Fruit fly (Drosophila melanogaster) whole organism, wandering third instar larva: Measurements from ENCODE around the gene CG32813.
A peak's percentile ranks its signal among the peaks of the same experiment; 100 is the strongest.

Experiments
- Abd-B ChIP-seq: fragments of >200 bp; optimal IDR thresholded peaks from 2 replicates; lab custom pipeline; 2017; ENCODE audit warnings: missing biosample characterization, missing genetic modification characterization
- CG32264 ChIP-seq: fragments of 200-800 bp; sonication (Bioruptor generic); optimal IDR thresholded peaks from 2 replicates; lab custom pipeline; 2016; ENCODE audit warnings: missing biosample characterization, missing genetic modification characterization
- CG9705 ChIP-seq: fragments of 200-800 bp; sonication (Bioruptor generic); optimal IDR thresholded peaks from 2 replicates; lab custom pipeline; 2018; ENCODE audit warnings: missing biosample characterization, mild to moderate bottlenecking, missing genetic modification characterization
- CrebA ChIP-seq: fragments of 200-800 bp; sonication (Bioruptor generic); optimal IDR thresholded peaks from 2 replicates; lab custom pipeline; 2016; ENCODE audit warnings: missing biosample characterization, mild to moderate bottlenecking, missing genetic modification characterization, borderline replicate concordance
- Dfd ChIP-seq: fragments of >200 bp; optimal IDR thresholded peaks from 2 replicates; lab custom pipeline; 2017; ENCODE audit warnings: missing biosample characterization, missing genetic modification characterization
- Dif ChIP-seq: fragments of 200-275, 200-300 bp; sonication (Bioruptor generic); optimal IDR thresholded peaks from 2 replicates; lab custom pipeline; 2018; ENCODE audit warnings: missing biosample characterization, missing genetic modification characterization; ENCODE audit not compliant: partially characterized antibody
- GATAd ChIP-seq: sonication (Bioruptor generic); optimal IDR thresholded peaks from 2 replicates; lab custom pipeline; 2016; ENCODE audit warnings: missing biosample characterization, missing genetic modification characterization
- HLH106 ChIP-seq: fragments of 200-800 bp; optimal IDR thresholded peaks from 3 replicates; lab custom pipeline; 2019; ENCODE audit warnings: missing biosample characterization, mild to moderate bottlenecking, missing genetic modification characterization, moderate library complexity
- Hnf4 ChIP-seq: fragments of 200-800 bp; sonication (Bioruptor generic); optimal IDR thresholded peaks from 2 replicates; lab custom pipeline; 2016; ENCODE audit warnings: missing biosample characterization, mild to moderate bottlenecking, missing genetic modification characterization
- Hr78 ChIP-seq: fragments of >200 bp; optimal IDR thresholded peaks from 2 replicates; lab custom pipeline; 2017; ENCODE audit warnings: missing biosample characterization, missing genetic modification characterization
- Hr83 ChIP-seq: fragments of 200-300 bp; sonication (Bioruptor generic); optimal IDR thresholded peaks from 2 replicates; lab custom pipeline; 2016; ENCODE audit warnings: missing biosample characterization, mild to moderate bottlenecking, missing genetic modification characterization, moderate library complexity; ENCODE audit not compliant: poor library complexity, severe bottlenecking
- Jra ChIP-seq: sonication (Bioruptor generic); optimal IDR thresholded peaks from 2 replicates; lab custom pipeline; 2016; ENCODE audit warnings: missing biosample characterization, missing genetic modification characterization
- Mio ChIP-seq: sonication (Bioruptor generic); optimal IDR thresholded peaks from 2 replicates; lab custom pipeline; 2016; ENCODE audit warnings: missing biosample characterization, missing genetic modification characterization
- Myc ChIP-seq: fragments of >200 bp; optimal IDR thresholded peaks from 2 replicates; lab custom pipeline; 2017
- N ChIP-seq: fragments of >200 bp; optimal IDR thresholded peaks from 2 replicates; lab custom pipeline; 2018; ENCODE audit warnings: missing biosample characterization, missing external identifiers, missing genetic modification characterization
- OdsH ChIP-seq: fragments of 200-800 bp; sonication (Bioruptor generic); optimal IDR thresholded peaks from 2 replicates; lab custom pipeline; 2016; ENCODE audit warnings: missing biosample characterization, mild to moderate bottlenecking, missing genetic modification characterization
- Rel ChIP-seq, 2 experiments: fragments of 200-800 bp; sonication (Bioruptor generic) in 1 of 2; optimal IDR thresholded peaks; 2 replicates in 1 of 2; 3 replicates in 1 of 2; lab custom pipeline; 2016 to 2019; ENCODE audit warnings: mild to moderate bottlenecking in 2 of 2, missing biosample characterization in 2 of 2, missing genetic modification characterization in 2 of 2, moderate library complexity in 1 of 2
- Sp1 ChIP-seq: fragments of 200-800 bp; sonication (Bioruptor generic); optimal IDR thresholded peaks from 3 replicates; lab custom pipeline; 2019; ENCODE audit warnings: missing biosample characterization, mild to moderate bottlenecking, missing genetic modification characterization, moderate library complexity
- Vsx2 ChIP-seq: fragments of 200-300, 225-300 bp; sonication (Bioruptor generic); optimal IDR thresholded peaks from 2 replicates; lab custom pipeline; 2018; ENCODE audit warnings: missing biosample characterization, missing genetic modification characterization; ENCODE audit not compliant: partially characterized antibody
- br ChIP-seq: fragments of 200-800 bp; sonication (Bioruptor generic); optimal IDR thresholded peaks from 2 replicates; lab custom pipeline; 2016; ENCODE audit warnings: missing biosample characterization, missing genetic modification characterization
- brk ChIP-seq: fragments of 200-800 bp; sonication (Bioruptor generic); optimal IDR thresholded peaks from 2 replicates; lab custom pipeline; 2016; ENCODE audit warnings: missing biosample characterization, mild to moderate bottlenecking, missing genetic modification characterization
- dl ChIP-seq, 2 experiments: fragments of 175-275, 200-275 bp in 1 of 2; fragments of 200-275 bp in 1 of 2; sonication (Bioruptor generic); optimal IDR thresholded peaks; lab custom pipeline; 2018; ENCODE audit warnings: mild to moderate bottlenecking in 2 of 2, missing biosample characterization in 2 of 2, missing genetic modification characterization in 2 of 2, moderate library complexity in 2 of 2; ENCODE audit not compliant: partially characterized antibody in 2 of 2, insufficient read depth in 1 of 2
- dmrt93B ChIP-seq: fragments of 200-800 bp; sonication (Bioruptor generic); optimal IDR thresholded peaks from 2 replicates; lab custom pipeline; 2018; ENCODE audit warnings: missing biosample characterization, mild to moderate bottlenecking, missing genetic modification characterization
- dsf ChIP-seq: sonication (Bioruptor generic); optimal IDR thresholded peaks from 2 replicates; lab custom pipeline; 2016; ENCODE audit warnings: missing biosample characterization, missing genetic modification characterization, borderline replicate concordance
- ey ChIP-seq: fragments of 200-800 bp; sonication (Bioruptor generic); optimal IDR thresholded peaks from 2 replicates; lab custom pipeline; 2016; ENCODE audit warnings: missing biosample characterization, missing genetic modification characterization
- foxo ChIP-seq, 2 experiments: fragments of 200-800 bp; sonication (Bioruptor generic); optimal IDR thresholded peaks; 2 replicates in 1 of 2; 3 replicates in 1 of 2; lab custom pipeline; 2016 to 2017; ENCODE audit warnings: missing biosample characterization in 2 of 2, missing genetic modification characterization in 2 of 2
- fru ChIP-seq: fragments of 200-800 bp; sonication (Bioruptor generic); optimal IDR thresholded peaks from 3 replicates; lab custom pipeline; 2016; ENCODE audit warnings: missing biosample characterization, mild to moderate bottlenecking, missing genetic modification characterization
- h ChIP-seq: fragments of 200-800 bp; sonication (Bioruptor generic); optimal IDR thresholded peaks from 3 replicates; lab custom pipeline; 2016; ENCODE audit warnings: missing biosample characterization, mild to moderate bottlenecking, missing genetic modification characterization
- jim ChIP-seq: fragments of 175-275, 200-325 bp; sonication (Bioruptor generic); optimal IDR thresholded peaks from 2 replicates; lab custom pipeline; 2016; ENCODE audit warnings: missing biosample characterization, mild to moderate bottlenecking, missing genetic modification characterization
- lola ChIP-seq: fragments of >200 bp; optimal IDR thresholded peaks from 2 replicates; lab custom pipeline; 2017; ENCODE audit warnings: missing biosample characterization, missing genetic modification characterization
- pan ChIP-seq: fragments of >200 bp; optimal IDR thresholded peaks from 2 replicates; lab custom pipeline; 2017
- psq ChIP-seq: fragments of 200-800 bp; sonication (Bioruptor generic); optimal IDR thresholded peaks from 3 replicates; lab custom pipeline; 2017; ENCODE audit warnings: missing biosample characterization, mild to moderate bottlenecking, missing genetic modification characterization, moderate library complexity
- rgr ChIP-seq: fragments of 200-800 bp; sonication (Bioruptor generic); optimal IDR thresholded peaks from 3 replicates; lab custom pipeline; 2016; ENCODE audit warnings: missing biosample characterization, mild to moderate bottlenecking, missing genetic modification characterization
- sage ChIP-seq: fragments of 200-800 bp; sonication (Bioruptor generic); optimal IDR thresholded peaks from 2 replicates; lab custom pipeline; 2016; ENCODE audit warnings: missing biosample characterization, mild to moderate bottlenecking, missing genetic modification characterization
- sv ChIP-seq: fragments of 200-800 bp; sonication (Bioruptor generic); optimal IDR thresholded peaks from 3 replicates; lab custom pipeline; 2016; ENCODE audit warnings: missing biosample characterization, missing genetic modification characterization
- tai ChIP-seq: sonication (Bioruptor generic); optimal IDR thresholded peaks from 2 replicates; lab custom pipeline; 2016; ENCODE audit warnings: missing biosample characterization, missing genetic modification characterization
- usp ChIP-seq: fragments of >200 bp; optimal IDR thresholded peaks from 2 replicates; lab custom pipeline; 2017; ENCODE audit warnings: missing biosample characterization, missing genetic modification characterization
- woc ChIP-seq: sonication (Bioruptor generic); optimal IDR thresholded peaks from 2 replicates; lab custom pipeline; 2016; ENCODE audit warnings: missing biosample characterization, mild to moderate bottlenecking, missing genetic modification characterization

The CG32813 gene

dm6 chrX:1397649-1398454, 17.1 kb downstream of the CG32813 start:
- TF ChIP-seq Dif (GFP tag; lab: Kevin White, UChicago) (peak; percentile 26), Hr78 (GFP tag; lab: Kevin White, UChicago) (no peak), psq (GFP tag; lab: Kevin White, UChicago) (no peak), Rel (GFP tag; optimal IDR thresholded peaks at IDR 0.05; lab: Kevin White, UChicago) (no peak), Rel (tag; optimal IDR thresholded peaks at IDR 0.05; lab: Kevin White, UChicago) (peak; percentile 39)

- TF ChIP-seq brk (no peak), CG32264 (GFP tag; lab: Kevin White, UChicago) (peak; percentile 55), ey (peak; percentile 83), psq (GFP tag; lab: Kevin White, UChicago) (peak; percentile 74), br (GFP tag; lab: Kevin White, UChicago) (peak; percentile 85), CG9705 (GFP tag; lab: Kevin White, UChicago) (peak; percentile 69), Hnf4 (GFP tag; lab: Kevin White, UChicago) (no peak), jim (GFP tag; lab: Kevin White, UChicago) (no peak), sv (peak; percentile 31), sage (GFP tag; lab: Kevin White, UChicago) (peak; percentile 44), Hr78 (GFP tag; lab: Kevin White, UChicago) (no peak), CrebA (GFP tag; lab: Kevin White, UChicago) (no peak), Rel (GFP tag; optimal IDR thresholded peaks at IDR 0.05; lab: Kevin White, UChicago) (no peak), Rel (tag; optimal IDR thresholded peaks at IDR 0.05; lab: Kevin White, UChicago) (peak; percentile 83), pan (lab: Kevin White, UChicago) (no peak), Jra (GFP tag; lab: Kevin White, UChicago) (peak; percentile 18), Abd-B (no peak), N (GFP tag; lab: Kevin White, UChicago) (no peak), HLH106 (peak; percentile 83), Vsx2 (GFP tag; lab: Kevin White, UChicago) (peak; percentile 26), h (GFP tag; lab: Kevin White, UChicago) (peak; percentile 83), dmrt93B (peak; percentile 79), dl (GFP tag; optimal IDR thresholded peaks at IDR 0.05; lab: Kevin White, UChicago; ENCODE audit: insufficient read depth in 1 of 2, partially characterized antibody in 2 of 2) (no peak), Dif (GFP tag; lab: Kevin White, UChicago) (no peak), usp (GFP tag; lab: Kevin White, UChicago) (no peak), Myc (lab: Kevin White, UChicago) (no peak), rgr (GFP tag; lab: Kevin White, UChicago) (peak; percentile 62), fru (GFP tag; lab: Kevin White, UChicago) (peak; percentile 86), lola (GFP tag; lab: Kevin White, UChicago) (no peak), GATAd (GFP tag; lab: Kevin White, UChicago) (no peak), dsf (no peak), Hr83 (GFP tag; lab: Kevin White, UChicago) (no peak), tai (GFP tag; lab: Kevin White, UChicago) (no peak), Mio (GFP tag; lab: Kevin White, UChicago) (no peak), foxo (GFP tag; optimal IDR thresholded peaks at IDR 0.05; lab: Kevin White, UChicago) (peak in 1 of 2 experiments; percentile 83), OdsH (GFP tag; lab: Kevin White, UChicago) (peak; percentile 72), Sp1 (peak; percentile 62), Dfd (no peak), woc (GFP tag; lab: Kevin White, UChicago) (peak; percentile 98)
Observed at dm6 chrX:1398455-1399055, 17.8 kb downstream of the CG32813 start.
